Comparison of ENCODE assay signal across 3 fruit fly cellular contexts in the genomic region with DNA sequence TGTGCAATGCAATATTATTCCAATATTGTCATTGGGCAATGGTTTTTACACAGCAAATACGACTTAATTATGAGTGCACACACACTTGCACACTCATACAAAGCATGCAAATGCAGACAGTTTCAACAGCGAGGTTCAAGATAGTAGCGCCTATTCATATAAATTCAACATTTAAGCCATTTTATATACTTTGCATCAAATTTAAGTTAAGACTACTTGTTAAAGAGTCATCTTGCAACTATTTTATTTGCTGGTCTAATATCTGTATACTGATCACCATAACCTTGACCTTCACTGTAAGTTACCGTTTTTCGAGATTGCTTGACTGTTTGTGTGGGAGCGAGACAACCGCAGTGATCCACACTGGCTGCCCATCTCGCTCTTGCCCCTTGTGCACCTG.
TF ChIP-seq lines count a peak whose summit lies in the region.

No protein-coding gene starts in this region.

- TF ChIP-seq CTCF in whole organism, embryonic (GFP tag; optimal IDR thresholded peaks at IDR 0.05; lab: Kevin White, UChicago) = no peak

TF ChIP-seq in whole organism, embryonic, 481 proteins besides CTCF, POLR2A, EP300 and RAD21:
- TF ChIP-seq ttk (GFP tag; IDR thresholded peaks at IDR 0.05; lab: Robert Waterston, UW) (0 out of 2 replicates have a peak, but pooled peaks have one; percentile 9), odd (GFP tag; optimal IDR thresholded peaks at IDR 0.05; lab: Kevin White, UChicago) (no peak), Max (GFP tag; optimal IDR thresholded peaks at IDR 0.05; lab: Kevin White, UChicago) (no peak), CG10565 (GFP tag; optimal IDR thresholded peaks at IDR 0.05; lab: Kevin White, UChicago) (no peak), CG10147 (GFP tag; optimal IDR thresholded peaks at IDR 0.05; lab: Kevin White, UChicago) (no peak), Ets65A (GFP tag; lab: Kevin White, UChicago) (peak; percentile 42), fd96Cb (tag; optimal IDR thresholded peaks at IDR 0.05; lab: Kevin White, UChicago) (no peak), vnd (GFP tag; IDR thresholded peaks at IDR 0.05; lab: Robert Waterston, UW; ENCODE audit: partially characterized antibody) (no peak), CG18476 (GFP tag; optimal IDR thresholded peaks at IDR 0.05; lab: Kevin White, UChicago) (no peak), CG11696 (GFP tag; IDR thresholded peaks at IDR 0.05; lab: Robert Waterston, UW) (0 out of 2 replicates have a peak, but pooled peaks have one; percentile 27), MTF-1 (GFP tag; optimal IDR thresholded peaks at IDR 0.05; lab: Kevin White, UChicago; ENCODE audit: borderline replicate concordance) (no peak), CG13123 (GFP tag; optimal IDR thresholded peaks at IDR 0.05; lab: Kevin White, UChicago) (no peak), CG2875 (GFP tag; optimal IDR thresholded peaks at IDR 0.05; lab: Kevin White, UChicago) (no peak), kah (GFP tag; optimal IDR thresholded peaks at IDR 0.05; lab: Kevin White, UChicago) (no peak), Abd-B (GFP tag; optimal IDR thresholded peaks at IDR 0.05; lab: Kevin White, UChicago) (no peak), CG15011 (GFP tag; optimal IDR thresholded peaks at IDR 0.05; lab: Kevin White, UChicago) (no peak), zfh1 (GFP tag; IDR thresholded peaks at IDR 0.05; lab: Robert Waterston, UW) (no peak), Mad (GFP tag; optimal IDR thresholded peaks at IDR 0.05; lab: Kevin White, UChicago) (no peak), Mes4 (GFP tag; optimal IDR thresholded peaks at IDR 0.05; lab: Kevin White, UChicago) (no peak), crp (GFP tag; optimal IDR thresholded peaks at IDR 0.05; lab: Kevin White, UChicago) (no peak), CG11723 (GFP tag; optimal IDR thresholded peaks at IDR 0.05; lab: Kevin White, UChicago) (no peak), ato (GFP tag; IDR thresholded peaks at IDR 0.05; lab: Robert Waterston, UW; ENCODE audit: partially characterized antibody) (no peak)

TF ChIP-seq in whole organism, prepupa, 60 proteins besides CTCF, POLR2A, EP300 and RAD21:
- TF ChIP-seq Lpt (GFP tag; optimal IDR thresholded peaks at IDR 0.05; lab: Kevin White, UChicago) = no peak
- no peak for TF ChIP-seq CG6854 (GFP tag; optimal IDR thresholded peaks at IDR 0.05; lab: Kevin White, UChicago)
- TF ChIP-seq salr (GFP tag; optimal IDR thresholded peaks at IDR 0.05; lab: Kevin White, UChicago) = no peak
- no peak for TF ChIP-seq ss (GFP tag; optimal IDR thresholded peaks at IDR 0.05; lab: Kevin White, UChicago)
- no peak for TF ChIP-seq eg (GFP tag; IDR thresholded peaks at IDR 0.05; lab: Robert Waterston, UW)
- no peak for TF ChIP-seq CG8319 (GFP tag; optimal IDR thresholded peaks at IDR 0.05; lab: Kevin White, UChicago)
- no peak for TF ChIP-seq esn (GFP tag; optimal IDR thresholded peaks at IDR 0.05; lab: Kevin White, UChicago)
- no peak for TF ChIP-seq CG10631 (GFP tag; optimal IDR thresholded peaks at IDR 0.05; lab: Kevin White, UChicago)
- no peak for TF ChIP-seq achi (GFP tag; optimal IDR thresholded peaks at IDR 0.05; lab: Kevin White, UChicago)
- TF ChIP-seq CG6792 (GFP tag; optimal IDR thresholded peaks at IDR 0.05; lab: Kevin White, UChicago) = no peak
- no peak for TF ChIP-seq net (GFP tag; optimal IDR thresholded peaks at IDR 0.05; lab: Kevin White, UChicago)
- TF ChIP-seq Sox14 (GFP tag; optimal IDR thresholded peaks at IDR 0.05; lab: Kevin White, UChicago) = no peak
- no peak for TF ChIP-seq CG6276 (GFP tag; optimal IDR thresholded peaks at IDR 0.05; lab: Kevin White, UChicago)
- no peak for TF ChIP-seq fd59A (GFP tag; optimal IDR thresholded peaks at IDR 0.05; lab: Kevin White, UChicago)
- TF ChIP-seq Eip78C (GFP tag; lab: Kevin White, UChicago) = no peak
- no peak for TF ChIP-seq CG8119 (GFP tag; IDR thresholded peaks at IDR 0.05; lab: Robert Waterston, UW)
- TF ChIP-seq svp (GFP tag; lab: Kevin White, UChicago) = peak; percentile 77
- TF ChIP-seq CG9139 (GFP tag; optimal IDR thresholded peaks at IDR 0.05; lab: Kevin White, UChicago) = no peak
- no peak for TF ChIP-seq Ets96B (tag; optimal IDR thresholded peaks at IDR 0.05; lab: Kevin White, UChicago)
- TF ChIP-seq CG3919 (GFP tag; optimal IDR thresholded peaks at IDR 0.05; lab: Kevin White, UChicago) = no peak
- no peak for TF ChIP-seq CG15336 (GFP tag; IDR thresholded peaks at IDR 0.05; lab: Robert Waterston, UW)
- TF ChIP-seq dac (GFP tag; optimal IDR thresholded peaks at IDR 0.05; lab: Kevin White, UChicago) = no peak
- no peak for TF ChIP-seq Smox (GFP tag; optimal IDR thresholded peaks at IDR 0.05; lab: Kevin White, UChicago)
- TF ChIP-seq CG11902 (GFP tag; optimal IDR thresholded peaks at IDR 0.05; lab: Kevin White, UChicago) = peak; percentile 30
- peak; percentile 22 for TF ChIP-seq topi (GFP tag; optimal IDR thresholded peaks at IDR 0.05; lab: Kevin White, UChicago)

TF ChIP-seq in whole organism, pupa, 21 proteins besides CTCF, POLR2A, EP300 and RAD21:
- TF ChIP-seq CG4496 (GFP tag; IDR thresholded peaks at IDR 0.05; lab: Robert Waterston, UW) (peak; percentile 60; the same call in 2 of the 3 replicates), Pif1A (GFP tag; optimal IDR thresholded peaks at IDR 0.05; lab: Kevin White, UChicago) (peak; percentile 45), Pif1B (GFP tag; optimal IDR thresholded peaks at IDR 0.05; lab: Kevin White, UChicago) (peak; percentile 38), CG14655 (GFP tag; optimal IDR thresholded peaks at IDR 0.05; lab: Kevin White, UChicago) (no peak)
